Fruit fly (Drosophila melanogaster): ENCODE data around the gene CG3857.

The CG3857 gene

DNA sequence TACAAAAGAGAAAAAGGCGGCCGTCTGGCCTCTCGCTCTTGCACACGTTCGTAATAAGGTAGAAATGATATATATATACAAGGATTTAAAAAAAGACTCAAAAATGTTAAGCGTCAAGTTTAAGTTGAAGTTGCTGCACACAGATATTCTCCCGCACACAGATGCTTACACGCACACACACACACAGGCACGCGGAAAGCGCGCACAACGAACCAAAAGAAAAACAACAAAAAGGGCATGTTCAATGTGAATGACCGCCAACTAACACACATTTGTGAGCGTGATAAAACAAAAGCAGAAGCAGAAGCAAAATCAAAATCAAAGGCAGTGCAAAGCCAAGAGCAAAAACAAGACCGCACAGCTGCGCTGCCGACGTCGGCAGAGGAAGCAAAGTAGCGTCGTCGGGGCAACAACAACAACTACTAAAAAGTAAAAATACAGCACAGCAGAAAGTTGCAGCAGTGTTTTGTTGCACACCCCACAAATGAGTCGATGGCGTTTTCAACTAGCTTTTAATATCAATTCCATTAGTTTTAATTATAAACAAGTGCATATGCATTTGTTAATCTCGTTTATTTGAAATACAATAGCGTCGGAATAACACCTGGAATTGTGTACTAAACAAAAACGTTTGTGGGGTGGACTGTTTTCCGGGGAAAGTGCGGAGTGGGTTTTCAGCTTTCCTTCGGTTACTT is 7.5 kb upstream of the CG3857 start (continued):
- TF ChIP-seq H2.0 (GFP tag; IDR thresholded peaks at IDR 0.05) (peak; percentile 95), Optix (GFP tag; IDR thresholded peaks at IDR 0.05) (peak; percentile 96), mld (GFP tag; IDR thresholded peaks at IDR 0.05; ENCODE audit: partially characterized antibody) (no peak), Gug (GFP tag; IDR thresholded peaks at IDR 0.05) (peak; percentile 89), CG17568 (GFP tag; optimal IDR thresholded peaks at IDR 0.05) (peak; percentile 94), trem (tag; optimal IDR thresholded peaks at IDR 0.05) (peak; percentile 96), CG18476 (GFP tag; optimal IDR thresholded peaks at IDR 0.05) (peak; percentile 93), sd (tag; optimal IDR thresholded peaks at IDR 0.05) (peak; percentile 50), CG17912 (GFP tag; optimal IDR thresholded peaks at IDR 0.05) (peak; percentile 76), CG9215 (GFP tag; IDR thresholded peaks at IDR 0.05) (peak; percentile 77), dmrt11E (tag; optimal IDR thresholded peaks at IDR 0.05) (peak; percentile 99), pan (optimal IDR thresholded peaks at IDR 0.05) (no peak), pan (GFP tag; optimal IDR thresholded peaks at IDR 0.05 in 1 of 2, IDR thresholded peaks at IDR 0.05 in 1 of 2) (peak in 1 of 2 experiments; percentile 97), zen2 (GFP tag; IDR thresholded peaks at IDR 0.05; ENCODE audit: partially characterized antibody) (no peak), crp (GFP tag; optimal IDR thresholded peaks at IDR 0.05) (peak; percentile 12 to 72), Ada2b (GFP tag; IDR thresholded peaks at IDR 0.05) (peak; percentile 92), CG10274 (GFP tag; optimal IDR thresholded peaks at IDR 0.05) (peak; percentile 81), nerfin-2 (GFP tag; IDR thresholded peaks at IDR 0.05; ENCODE audit: partially characterized antibody) (no peak), HLH3B (GFP tag; IDR thresholded peaks at IDR 0.05) (peak; percentile 95), sc (optimal IDR thresholded peaks at IDR 0.05) (no peak), sc (GFP tag; optimal IDR thresholded peaks at IDR 0.05) (peak; percentile 98), NK7.1 (GFP tag; optimal IDR thresholded peaks at IDR 0.05) (peak; percentile 88), CG42726 (GFP tag; IDR thresholded peaks at IDR 0.05; ENCODE audit: partially characterized antibody) (no peak), CG12104 (GFP tag; optimal IDR thresholded peaks at IDR 0.05) (peak; percentile 91), gfzf (GFP tag; optimal IDR thresholded peaks at IDR 0.05) (peak; percentile 12), Asciz (GFP tag; optimal IDR thresholded peaks at IDR 0.05) (peak; percentile 97), CG17361 (GFP tag; IDR thresholded peaks at IDR 0.05) (peak; percentile 99), yki (optimal IDR thresholded peaks at IDR 0.05) (no peak), CG33213 (GFP tag; optimal IDR thresholded peaks at IDR 0.05) (peak; percentile 96), Elba2 (GFP tag; optimal IDR thresholded peaks at IDR 0.05) (peak; percentile 64), Ssrp (tag; optimal IDR thresholded peaks at IDR 0.05) (peak; percentile 97), hb (GFP tag; IDR thresholded peaks at IDR 0.05; ENCODE audit: partially characterized antibody) (no peak), CG6175 (GFP tag; IDR thresholded peaks at IDR 0.05) (peak; percentile 80; the same call in 2 of the 3 replicates), ind (GFP tag; optimal IDR thresholded peaks at IDR 0.05) (peak; percentile 93), H15 (GFP tag; IDR thresholded peaks at IDR 0.05) (peak; percentile 96), Trl (optimal IDR thresholded peaks at IDR 0.05) (no peak), Trl (GFP tag; optimal IDR thresholded peaks at IDR 0.05) (peak; percentile 96), HLHmδ (GFP tag; optimal IDR thresholded peaks at IDR 0.05) (no peak), CG8388 (GFP tag; optimal IDR thresholded peaks at IDR 0.05) (peak; percentile 98), CG17802 (tag; optimal IDR thresholded peaks at IDR 0.05) (peak; percentile 89), CG5953 (GFP tag; IDR thresholded peaks at IDR 0.05) (peak; percentile 94), CG8765 (GFP tag; IDR thresholded peaks at IDR 0.05) (peak; percentile 94), CG2129 (GFP tag; IDR thresholded peaks at IDR 0.05; ENCODE audit: partially characterized antibody) (no peak), C15 (GFP tag; IDR thresholded peaks at IDR 0.05) (peak; percentile 85; the same call in 2 of the 3 replicates), CG7928 (GFP tag; optimal IDR thresholded peaks at IDR 0.05) (peak; percentile 45), fu2 (GFP tag; optimal IDR thresholded peaks at IDR 0.05) (peak; percentile 75), CG10147 (GFP tag; optimal IDR thresholded peaks at IDR 0.05) (peak; percentile 91), vfl (GFP tag; optimal IDR thresholded peaks at IDR 0.05) (peak; percentile 88), CG13123 (GFP tag; optimal IDR thresholded peaks at IDR 0.05) (peak; percentile 84), Tbp (GFP tag; optimal IDR thresholded peaks at IDR 0.05) (no peak)

Measured in whole organism, embryonic.